Fruit fly (Drosophila melanogaster): Measurements from ENCODE around the gene CG42571.

- TF ChIP-seq kay (GFP tag; ENCODE audit: borderline replicate concordance) (no peak), bab1 (GFP tag; optimal IDR thresholded peaks at IDR 0.05) (no peak), CG5204 (GFP tag; optimal IDR thresholded peaks at IDR 0.05) (no peak), CG7045 (GFP tag; optimal IDR thresholded peaks at IDR 0.05) (no peak), Hr96 (GFP tag; optimal IDR thresholded peaks at IDR 0.05) (no peak), CG1620 (GFP tag; optimal IDR thresholded peaks at IDR 0.05) (no peak), Crg-1 (GFP tag; optimal IDR thresholded peaks at IDR 0.05) (no peak), CG7101 (tag; optimal IDR thresholded peaks at IDR 0.05) (no peak), CG33017 (tag; optimal IDR thresholded peaks at IDR 0.05) (no peak)
Measured at dm6 chr3L:15755114-15755513, 38.9 kb downstream of the CG42571 start.
